Worm (Caenorhabditis elegans): ENCODE measurements around the gene col-164.

Gene col-164

DNA sequence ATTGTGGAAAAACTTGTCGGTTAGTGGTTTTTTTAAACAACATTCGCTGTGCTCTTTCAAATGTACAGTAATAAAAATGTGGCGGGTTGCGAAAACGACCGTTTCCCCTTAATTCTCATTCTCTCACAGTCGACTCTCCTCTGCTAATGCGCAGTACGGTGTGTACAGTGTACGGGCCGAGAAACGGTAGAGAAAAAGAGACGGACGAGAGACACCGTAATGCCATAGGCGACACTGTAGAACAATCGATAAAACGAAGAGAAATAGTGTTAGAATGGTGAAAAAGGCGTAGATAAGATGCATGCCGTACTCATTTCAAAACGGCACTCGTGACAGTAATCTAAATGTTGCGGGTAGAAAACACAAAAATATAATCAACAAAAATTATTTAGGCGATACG is 2.8 kb upstream of the col-164 start (continued):
- no peak for TF ChIP-seq fkh-10 (GFP tag; optimal IDR thresholded peaks at IDR 0.05)
- no peak for TF ChIP-seq efl-3 (GFP tag; optimal IDR thresholded peaks at IDR 0.05)
- TF ChIP-seq zip-4 (GFP tag; optimal IDR thresholded peaks at IDR 0.05): no peak
- TF ChIP-seq ceh-88 (GFP tag; IDR thresholded peaks at IDR 0.05): no peak
- TF ChIP-seq lin-14 (GFP tag; optimal IDR thresholded peaks at IDR 0.05): peak; percentile 31

DNA sequence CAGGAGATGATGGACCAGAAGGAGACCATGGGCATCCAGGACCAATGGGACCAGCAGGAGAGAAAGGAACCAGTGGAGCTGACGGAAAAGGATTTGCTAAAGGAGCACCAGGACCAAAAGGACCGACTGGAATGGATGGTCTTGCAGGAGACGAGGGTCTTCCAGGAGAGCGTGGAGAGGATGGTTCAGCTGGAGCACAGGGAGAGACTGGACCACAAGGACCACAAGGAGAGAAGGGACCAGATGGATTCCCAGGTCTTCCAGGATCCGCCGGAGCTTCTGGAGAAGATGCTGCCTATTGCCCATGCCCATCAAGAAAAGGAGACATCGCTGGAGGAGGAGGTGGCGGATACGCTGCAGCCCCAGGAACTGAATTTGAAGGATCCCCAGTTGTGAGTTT is 825 bp downstream of the col-164 start:
- no peak for TF ChIP-seq nhr-71 (tag; optimal IDR thresholded peaks at IDR 0.05)
- no peak for TF ChIP-seq efl-1 (optimal IDR thresholded peaks at IDR 0.05)
- TF ChIP-seq efl-1 (GFP tag; optimal IDR thresholded peaks at IDR 0.05 in 1 of 2): peak in 1 of 2 experiments; percentile 79

DNA sequence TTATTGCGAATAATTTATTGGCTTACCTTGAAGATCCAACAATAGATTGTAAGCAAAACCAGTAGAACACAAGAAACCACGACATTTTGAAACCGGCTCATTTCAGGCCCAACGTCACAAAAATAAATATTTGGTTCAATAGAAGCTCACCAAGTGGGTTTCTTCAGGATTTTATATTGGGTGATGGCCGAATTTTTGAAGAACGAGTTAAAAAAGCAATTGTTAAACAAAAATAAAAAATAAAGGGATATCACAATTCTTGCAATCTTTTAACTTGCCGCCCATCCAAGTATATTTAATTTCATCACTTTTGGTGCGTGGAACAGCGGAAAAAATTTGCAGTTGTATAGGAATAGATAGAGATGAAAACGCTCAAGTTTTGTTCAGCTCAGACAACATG is 3.5 kb downstream of the col-164 start, which contains the start of gene T21D9.2:
Gene T21D9.2 (minus strand): TSS at position 101 of the 400 bp plus-strand sequence.
- TF ChIP-seq hlh-17 (GFP tag; optimal IDR thresholded peaks at IDR 0.05; ENCODE audit: borderline replicate concordance) (no peak), zip-4 (GFP tag; optimal IDR thresholded peaks at IDR 0.05) (no peak), elt-2 (tag; optimal IDR thresholded peaks at IDR 0.05) (no peak), jun-1 (tag; optimal IDR thresholded peaks at IDR 0.05) (no peak), pax-3 (tag; optimal IDR thresholded peaks at IDR 0.05) (no peak), ceh-90 (tag; optimal IDR thresholded peaks at IDR 0.05) (no peak), ceh-63 (GFP tag; optimal IDR thresholded peaks at IDR 0.05) (no peak), nhr-19 (GFP tag; conservative IDR thresholded peaks at IDR 0.05) (no peak), blmp-1 (tag; optimal IDR thresholded peaks at IDR 0.05) (no peak), nhr-11 (tag; optimal IDR thresholded peaks at IDR 0.05) (no peak), elt-3 (tag; optimal IDR thresholded peaks at IDR 0.05) (no peak), mef-2 (tag; optimal IDR thresholded peaks at IDR 0.05) (no peak), fkh-10 (GFP tag; optimal IDR thresholded peaks at IDR 0.05) (no peak), nhr-76 (tag; optimal IDR thresholded peaks at IDR 0.05) (no peak), snu-23 (GFP tag; optimal IDR thresholded peaks at IDR 0.05) (no peak), dsc-1 (tag; optimal IDR thresholded peaks at IDR 0.05) (no peak), ces-1 (GFP tag; optimal IDR thresholded peaks at IDR 0.05) (no peak), nhr-90 (tag; optimal IDR thresholded peaks at IDR 0.05; ENCODE audit: poor library complexity) (no peak), unc-62 (GFP tag; optimal IDR thresholded peaks at IDR 0.05) (no peak)

DNA sequence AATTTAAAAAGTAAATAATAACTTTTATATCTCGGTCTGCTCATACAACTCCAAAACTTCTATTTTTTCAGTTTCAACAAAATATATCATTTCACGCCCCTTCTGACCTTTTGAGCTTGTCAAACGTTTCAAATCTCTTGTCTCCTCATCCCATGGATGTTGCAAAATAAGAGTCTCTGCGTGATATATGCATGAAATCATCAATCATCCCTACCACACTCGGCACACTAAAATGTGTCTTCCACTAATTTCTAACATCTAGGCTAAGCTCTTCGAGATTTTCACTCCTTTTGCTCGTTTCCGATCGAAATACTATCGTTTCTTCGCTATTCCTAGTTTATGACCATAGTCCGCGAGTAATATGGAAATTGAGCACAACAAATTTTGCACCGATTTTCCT is 5.7 kb downstream of the col-164 start:
- TF ChIP-seq C16A3.4 (tag; optimal IDR thresholded peaks at IDR 0.05) (no peak), mep-1 (tag; optimal IDR thresholded peaks at IDR 0.05) (no peak), rnt-1 (tag; optimal IDR thresholded peaks at IDR 0.05) (no peak), zip-4 (GFP tag; optimal IDR thresholded peaks at IDR 0.05) (no peak), efl-1 (optimal IDR thresholded peaks at IDR 0.05) (no peak), efl-1 (GFP tag; optimal IDR thresholded peaks at IDR 0.05 in 1 of 2) (peak in 1 of 2 experiments; percentile 84)

DNA sequence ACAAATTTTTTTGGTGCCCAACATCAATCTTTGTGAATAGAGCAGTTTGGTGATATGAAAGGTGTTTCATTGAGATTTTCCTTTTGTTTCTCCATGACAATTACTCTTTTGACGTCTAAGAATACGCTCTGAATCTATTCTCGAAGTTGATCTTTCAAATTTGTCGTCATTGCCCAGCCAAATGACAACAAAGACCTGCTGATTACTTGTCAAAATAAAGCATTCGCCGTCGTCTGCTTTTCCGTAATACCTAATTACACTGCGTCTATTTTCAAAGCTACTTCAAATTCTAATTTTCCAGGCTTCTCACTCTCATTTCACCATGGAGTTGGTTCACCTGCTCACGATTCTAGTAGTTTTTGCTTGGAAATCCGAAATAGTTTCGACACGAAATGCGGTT is 12.0 kb downstream of the col-164 start, which contains the start of gene F53B1.3:
Gene F53B1.3 (plus strand): TSS at position 301 of the 400 bp plus-strand sequence.
- peak; percentile 22 for TF ChIP-seq ceh-8 (GFP tag; optimal IDR thresholded peaks at IDR 0.05)
- TF ChIP-seq fkh-8 (tag; optimal IDR thresholded peaks at IDR 0.05): peak; percentile 13
- no peak for TF ChIP-seq nhr-28 (tag; optimal IDR thresholded peaks at IDR 0.05)

DNA sequence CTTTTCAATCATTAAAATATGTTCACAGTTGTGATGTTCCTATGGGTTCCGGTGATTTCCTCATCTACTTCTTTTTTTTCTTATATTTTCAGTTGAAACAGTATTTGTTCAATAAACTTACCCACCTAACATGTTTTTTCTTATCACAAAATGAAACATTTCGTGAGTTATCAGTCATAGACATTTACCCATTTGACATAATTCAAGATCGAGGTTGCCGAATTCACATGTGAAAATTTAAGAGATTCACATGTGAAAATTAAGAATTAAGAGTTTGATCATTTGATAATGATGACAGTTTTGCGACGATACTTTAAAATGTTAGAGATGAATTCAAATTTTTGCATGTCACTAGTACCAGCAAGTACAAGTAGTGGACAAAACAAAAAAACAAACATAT is 14.1 kb downstream of the col-164 start:
- TF ChIP-seq mep-1 (tag; optimal IDR thresholded peaks at IDR 0.05): no peak
- TF ChIP-seq elt-2 (tag; optimal IDR thresholded peaks at IDR 0.05): peak; percentile 92
- peak; percentile 4 for TF ChIP-seq lin-14 (GFP tag; optimal IDR thresholded peaks at IDR 0.05)
- no peak for TF ChIP-seq xbp-1 (tag; optimal IDR thresholded peaks at IDR 0.05)
- TF ChIP-seq nhr-85 (tag): peak; percentile 7
- TF ChIP-seq ceh-63 (GFP tag; optimal IDR thresholded peaks at IDR 0.05): no peak
- TF ChIP-seq lin-35 (GFP tag; optimal IDR thresholded peaks at IDR 0.05): peak in 1 of 2 experiments; percentile 44
- TF ChIP-seq pqm-1 (tag; optimal IDR thresholded peaks at IDR 0.05): no peak
- TF ChIP-seq Y116A8C.19 (tag; optimal IDR thresholded peaks at IDR 0.05; ENCODE audit: borderline replicate concordance): no peak
